Worm (Caenorhabditis elegans) whole organism, L2 larva: Measurements from ENCODE around the gene del-1.

Experiments
- C34F6.9 ChIP-seq: fragments of 150-350 bp; optimal IDR thresholded peaks from 2 replicates; lab custom pipeline; 2014; ENCODE audit warnings: missing biosample characterization, missing genetic modification characterization
- F13H6.1 ChIP-seq: sonication (generic microtip); optimal IDR thresholded peaks from 2 replicates; lab custom pipeline; 2016; ENCODE audit warnings: missing genetic modification characterization, missing compliant biosample characterization
- R02D3.7 ChIP-seq: fragments of 150-350 bp; optimal IDR thresholded peaks from 2 replicates; lab custom pipeline; 2014; ENCODE audit warnings: missing biosample characterization, missing genetic modification characterization
- Y55F3AM.14 ChIP-seq: fragments of 200-800 bp; sonication (Bioruptor generic); optimal IDR thresholded peaks from 2 replicates; lab custom pipeline; 2018; ENCODE audit warnings: mild to moderate bottlenecking, missing genetic modification characterization, missing compliant biosample characterization
- ZK546.5 ChIP-seq: sonication (generic microtip); optimal IDR thresholded peaks from 2 replicates; lab custom pipeline; 2017; ENCODE audit warnings: missing biosample characterization, missing genetic modification characterization
- alr-1 ChIP-seq: fragments of 150-350 bp; optimal IDR thresholded peaks from 2 replicates; lab custom pipeline; 2014; ENCODE audit warnings: missing biosample characterization, missing genetic modification characterization
- ama-1 ChIP-seq: fragments of 150-350 bp; optimal IDR thresholded peaks from 2 replicates; lab custom pipeline; 2018; ENCODE audit warnings: inconsistent platforms
- blmp-1 ChIP-seq: sonication (generic microtip); optimal IDR thresholded peaks from 2 replicates; lab custom pipeline; 2017; ENCODE audit warnings: missing genetic modification characterization, mild to moderate bottlenecking, missing compliant biosample characterization, antibody characterized with exemption, moderate library complexity; ENCODE audit not compliant: insufficient read depth
- ceh-16 ChIP-seq: fragments of 150-350 bp; optimal IDR thresholded peaks from 2 replicates; lab custom pipeline; 2014; ENCODE audit warnings: missing biosample characterization, missing genetic modification characterization
- ceh-82 ChIP-seq: fragments of 150-350 bp; optimal IDR thresholded peaks from 2 replicates; lab custom pipeline; 2014; ENCODE audit warnings: missing biosample characterization, missing genetic modification characterization
- crh-2 ChIP-seq: sonication (generic microtip); optimal IDR thresholded peaks from 2 replicates; lab custom pipeline; 2017; ENCODE audit warnings: missing biosample characterization, missing genetic modification characterization
- elt-3 ChIP-seq: sonication (generic microtip); optimal IDR thresholded peaks from 2 replicates; lab custom pipeline; 2017; ENCODE audit warnings: missing biosample characterization, missing genetic modification characterization
- fos-1 ChIP-seq: fragments of 150-350 bp; optimal IDR thresholded peaks from 2 replicates; lab custom pipeline; 2014; ENCODE audit warnings: missing biosample characterization, missing genetic modification characterization
- gmeb-1 ChIP-seq: fragments of 150-350 bp; optimal IDR thresholded peaks from 2 replicates; lab custom pipeline; 2014; ENCODE audit warnings: missing biosample characterization, missing genetic modification characterization
- lin-11 ChIP-seq: fragments of 150-350 bp; sonication (generic microtip); optimal IDR thresholded peaks from 2 replicates; lab custom pipeline; 2014; ENCODE audit warnings: missing biosample characterization, missing genetic modification characterization, inconsistent platforms, mixed read lengths
- lin-13 ChIP-seq: fragments of 150-350 bp; optimal IDR thresholded peaks from 2 replicates; lab custom pipeline; 2014; ENCODE audit warnings: missing biosample characterization, missing genetic modification reagents, missing genetic modification characterization
- mab-5 ChIP-seq: fragments of 150-350 bp; optimal IDR thresholded peaks from 2 replicates; lab custom pipeline; 2014; ENCODE audit warnings: missing biosample characterization, missing genetic modification characterization
- mdl-1 ChIP-seq, 2 experiments: fragments of 150-350 bp in 1 of 2; sonication (generic microtip) in 1 of 2; optimal IDR thresholded peaks; 2 replicates each; lab custom pipeline; 2017; ENCODE audit warnings: missing biosample characterization in 2 of 2, missing genetic modification characterization in 2 of 2
- nhr-11 ChIP-seq: fragments of 150-350 bp; optimal IDR thresholded peaks from 2 replicates; lab custom pipeline; 2014; ENCODE audit warnings: missing biosample characterization, missing genetic modification characterization
- nhr-12 ChIP-seq: fragments of 150-350 bp; optimal IDR thresholded peaks from 2 replicates; lab custom pipeline; 2014; ENCODE audit warnings: missing biosample characterization, missing genetic modification characterization
- nhr-129 ChIP-seq: fragments of 150-350 bp; optimal IDR thresholded peaks from 2 replicates; lab custom pipeline; 2014; ENCODE audit warnings: missing biosample characterization, missing genetic modification characterization
- nhr-21 ChIP-seq: fragments of 150-350 bp; optimal IDR thresholded peaks from 2 replicates; lab custom pipeline; 2014; ENCODE audit warnings: missing biosample characterization, missing genetic modification characterization
- nhr-23 ChIP-seq: fragments of 150-350 bp; optimal IDR thresholded peaks from 2 replicates; lab custom pipeline; 2014; ENCODE audit warnings: missing biosample characterization, missing genetic modification reagents, missing genetic modification characterization
- nhr-237 ChIP-seq: fragments of 150-350 bp; optimal IDR thresholded peaks from 2 replicates; lab custom pipeline; 2014; ENCODE audit warnings: missing biosample characterization, missing genetic modification characterization
- nhr-25 ChIP-seq: fragments of 150-350 bp; sonication (generic microtip); optimal IDR thresholded peaks from 3 replicates; lab custom pipeline; 2014; ENCODE audit warnings: missing biosample characterization, missing genetic modification characterization
- nhr-6 ChIP-seq: fragments of 150-350 bp; optimal IDR thresholded peaks from 2 replicates; lab custom pipeline; 2014; ENCODE audit warnings: missing biosample characterization, missing genetic modification characterization
- sem-4 ChIP-seq: fragments of 150-350 bp; optimal IDR thresholded peaks from 2 replicates; lab custom pipeline; 2014; ENCODE audit warnings: missing biosample characterization, missing genetic modification reagents, missing genetic modification characterization
- skn-1 ChIP-seq: sonication (generic microtip); optimal IDR thresholded peaks from 2 replicates; lab custom pipeline; 2017; ENCODE audit warnings: missing biosample characterization, missing genetic modification characterization
- sma-3 ChIP-seq: sonication (generic microtip); optimal IDR thresholded peaks from 2 replicates; lab custom pipeline; 2016; ENCODE audit warnings: missing genetic modification reagents, missing genetic modification characterization, missing compliant biosample characterization
- snpc-4 ChIP-seq: fragments of 150-350 bp; optimal IDR thresholded peaks from 2 replicates; lab custom pipeline; 2014; ENCODE audit warnings: missing biosample characterization, missing genetic modification characterization
- unc-39 ChIP-seq: fragments of 150-350 bp; optimal IDR thresholded peaks from 2 replicates; lab custom pipeline; 2014; ENCODE audit warnings: missing biosample characterization, missing genetic modification characterization
- unc-55 ChIP-seq: fragments of 150-350 bp; sonication (generic microtip); optimal IDR thresholded peaks from 3 replicates; lab custom pipeline; 2014; ENCODE audit warnings: missing biosample characterization, missing genetic modification reagents, missing genetic modification characterization
- zag-1 ChIP-seq: fragments of 150-350 bp; optimal IDR thresholded peaks from 2 replicates; lab custom pipeline; 2014; ENCODE audit warnings: missing biosample characterization, missing genetic modification characterization

Gene del-1

DNA sequence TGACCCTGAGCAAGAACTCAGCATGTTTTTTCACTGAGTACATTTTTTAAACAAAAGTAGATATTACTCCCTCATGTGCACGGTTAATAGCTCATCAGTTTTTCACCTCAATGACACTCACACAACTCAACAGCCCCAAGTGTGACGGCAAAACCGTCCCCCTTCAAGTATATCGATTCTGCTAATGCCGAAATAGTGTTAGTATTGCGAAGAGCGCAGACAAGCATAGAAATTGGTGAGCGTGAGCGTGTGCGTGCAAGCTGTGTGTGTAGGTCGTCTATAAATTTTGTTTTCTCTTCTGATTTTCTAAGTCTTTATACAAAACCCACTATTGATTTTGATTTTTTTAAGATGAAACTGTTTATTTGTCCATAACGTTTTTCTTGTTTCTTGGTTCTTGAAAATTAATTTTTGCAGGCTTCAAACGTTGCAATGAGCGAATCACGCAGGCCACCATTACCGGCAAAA, 29.6 kb upstream of the del-1 start, which contains the start of gene K04C1.2 (continued):
- TF ChIP-seq nhr-237 (tag; lab: Kevin White, UChicago), result no peak
- TF ChIP-seq mdl-1 (tag; optimal IDR thresholded peaks at IDR 0.05; lab: Kevin White, UChicago), result no peak
- no peak for TF ChIP-seq ceh-16 (tag; lab: Kevin White, UChicago)
- TF ChIP-seq nhr-12 (tag; lab: Kevin White, UChicago), result no peak
- no peak for TF ChIP-seq Y55F3AM.14 (GFP tag; lab: Kevin White, UChicago)
- TF ChIP-seq nhr-6 (tag; lab: Kevin White, UChicago), result no peak
- no peak for TF ChIP-seq nhr-11 (tag; lab: Kevin White, UChicago)
- peak; percentile 27 for TF ChIP-seq crh-2 (tag; lab: Kevin White, UChicago)
- no peak for TF ChIP-seq R02D3.7
- no peak for TF ChIP-seq alr-1 (tag; lab: Kevin White, UChicago)
- TF ChIP-seq blmp-1 (tag; lab: Kevin White, UChicago), result peak; percentile 9
- TF ChIP-seq zag-1, result no peak
- no peak for TF ChIP-seq sma-3 (GFP tag; lab: Kevin White, UChicago)
- no peak for TF ChIP-seq ama-1 (lab: Kevin White, UChicago)
- TF ChIP-seq nhr-23, result no peak
- TF ChIP-seq skn-1 (tag; lab: Kevin White, UChicago), result no peak
- no peak for TF ChIP-seq mab-5 (tag; lab: Kevin White, UChicago)
- TF ChIP-seq snpc-4 (tag; lab: Kevin White, UChicago), result no peak
- no peak for TF ChIP-seq elt-3 (tag; lab: Kevin White, UChicago)
- TF ChIP-seq, all 48 proteins: peak for 10

DNA sequence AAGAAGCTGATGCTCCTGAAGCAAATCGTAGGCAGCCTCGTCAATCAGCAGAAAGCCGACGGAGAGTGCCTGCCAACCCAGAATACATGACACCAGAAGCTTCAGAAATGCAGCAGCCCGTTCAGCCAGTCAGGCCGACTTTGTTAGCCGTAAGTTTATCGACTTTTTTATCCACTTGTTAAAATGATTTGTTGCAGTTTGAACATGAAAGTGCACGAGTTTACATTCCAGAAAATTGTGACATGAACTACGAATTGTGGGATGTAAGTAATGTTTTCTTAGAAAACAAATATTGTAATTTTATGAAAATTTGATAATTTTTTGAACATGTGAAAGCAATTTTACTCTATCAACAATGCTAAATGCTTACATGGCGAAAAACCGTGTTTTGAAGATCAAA, 27.7 kb upstream of the del-1 start:
- TF ChIP-seq gmeb-1 (tag; lab: Kevin White, UChicago), result no peak

DNA sequence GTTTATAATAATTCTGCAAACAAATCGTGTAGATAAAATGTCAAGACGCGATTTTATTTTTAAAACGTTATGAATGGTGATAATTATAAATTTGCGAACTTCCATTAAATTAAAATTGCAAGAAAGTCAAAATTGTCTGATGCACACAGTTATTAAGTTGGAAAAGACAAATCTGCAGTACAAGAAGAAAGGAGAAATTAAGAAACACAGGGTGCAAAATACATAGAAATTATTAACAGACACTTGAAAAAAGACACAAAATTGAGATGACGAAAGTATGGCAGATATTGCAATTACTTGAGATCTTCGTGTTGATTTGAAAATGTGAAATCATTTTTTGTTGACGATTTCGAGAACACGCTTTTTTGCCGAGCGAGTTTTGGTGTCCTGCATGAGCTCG, 26.4 kb upstream of the del-1 start:
- no peak for TF ChIP-seq ceh-82 (tag; lab: Kevin White, UChicago)
- TF ChIP-seq, all 48 proteins: peak for 0

DNA sequence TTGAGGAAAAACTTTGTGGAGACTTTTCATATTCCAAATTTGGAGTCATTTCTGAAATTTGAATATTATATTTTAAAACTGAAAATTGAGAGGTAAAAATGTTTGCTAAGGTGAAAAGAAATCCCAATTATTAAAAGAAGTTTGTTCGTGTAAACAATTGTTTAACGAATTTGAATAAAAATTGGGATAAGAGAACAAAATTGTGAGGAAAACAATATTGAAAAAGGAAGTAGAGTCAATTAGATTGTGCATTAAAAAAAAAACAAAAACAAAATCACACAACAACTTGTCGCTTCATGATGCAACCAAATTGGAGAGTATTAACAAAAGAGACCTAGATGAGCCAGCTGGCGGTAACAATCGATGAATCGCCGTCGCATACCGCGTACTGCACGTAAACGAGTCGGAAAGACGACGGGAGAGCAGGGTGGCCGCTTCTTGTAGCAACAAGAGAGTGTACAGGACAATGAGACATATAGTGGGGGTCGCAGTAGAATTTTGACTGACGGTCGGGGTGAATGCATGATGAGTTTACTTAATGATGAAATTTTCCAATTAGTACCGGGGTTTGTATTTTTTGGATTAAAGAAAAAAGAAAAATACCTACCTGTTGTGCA, 24.4 kb upstream of the del-1 start, which contains the start of gene K04C1.3:
K04C1.3 (minus strand) TSS at position 51 of the 617 bp plus-strand sequence.
- TF ChIP-seq lin-11 (tag; lab: Kevin White, UChicago) (no peak), mab-5 (tag; lab: Kevin White, UChicago) (no peak), nhr-12 (tag; lab: Kevin White, UChicago) (no peak), sem-4 (tag; lab: Kevin White, UChicago) (no peak), nhr-21 (tag; lab: Kevin White, UChicago) (no peak), zag-1 (no peak), ZK546.5 (tag; lab: Kevin White, UChicago) (no peak), skn-1 (tag; lab: Kevin White, UChicago) (no peak), F13H6.1 (tag; lab: Kevin White, UChicago) (no peak), crh-2 (tag; lab: Kevin White, UChicago) (no peak)

DNA sequence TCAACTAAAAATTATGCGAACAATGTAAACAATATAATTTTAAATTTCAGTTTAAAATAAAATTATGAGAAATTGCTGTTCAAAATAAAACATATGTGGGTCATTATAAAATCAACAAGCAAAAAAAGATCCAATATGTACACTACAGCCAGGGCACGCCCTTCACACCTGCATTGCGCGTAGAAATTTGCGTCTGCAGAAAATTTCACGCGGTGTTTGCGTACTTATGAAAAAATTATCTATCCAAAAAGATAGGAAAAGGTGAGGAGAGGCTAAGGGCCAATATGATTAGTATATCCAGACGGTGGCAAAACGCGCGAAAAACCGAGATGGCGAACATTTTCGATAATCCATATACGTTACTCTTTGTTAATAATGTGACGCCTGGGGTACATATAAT, 23.4 kb upstream of the del-1 start:
- TF ChIP-seq unc-55, result peak; percentile 2
- peak; percentile 22 for TF ChIP-seq lin-13 (GFP tag; lab: Kevin White, UChicago)
- no peak for TF ChIP-seq nhr-23
- TF ChIP-seq lin-11 (tag; lab: Kevin White, UChicago), result no peak
- TF ChIP-seq fos-1 (tag; lab: Kevin White, UChicago), result no peak

DNA sequence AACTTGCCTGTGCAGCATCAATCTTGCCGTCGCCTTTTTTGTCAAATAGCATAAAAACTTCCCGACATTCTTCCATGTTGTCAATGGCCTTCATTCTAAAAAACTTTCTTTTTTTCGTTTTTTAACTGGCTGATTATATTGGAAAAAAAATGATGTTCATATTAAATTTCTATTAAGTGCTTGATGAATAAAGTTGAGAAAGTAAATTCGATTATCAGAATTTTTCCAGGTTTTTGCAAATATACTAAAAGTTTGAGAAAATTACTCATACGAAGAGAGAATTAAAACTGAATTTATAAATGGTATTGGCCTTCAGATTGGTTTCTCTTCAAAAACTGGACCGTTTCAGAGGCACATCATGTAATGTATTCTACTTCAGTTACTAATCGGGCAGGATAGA, 21.4 kb upstream of the del-1 start, which contains the start of gene mlc-6:
mlc-6 (minus strand) TSS at position 101 of the 400 bp plus-strand sequence.
- TF ChIP-seq elt-3 (tag; lab: Kevin White, UChicago) (no peak), unc-39 (tag; lab: Kevin White, UChicago) (no peak), nhr-25 (tag; lab: Kevin White, UChicago) (no peak), C34F6.9 (tag; lab: Kevin White, UChicago) (no peak), blmp-1 (tag; lab: Kevin White, UChicago) (no peak), nhr-129 (tag; lab: Kevin White, UChicago) (no peak)
